Worm (Caenorhabditis elegans) whole organism, mixed stage, embryonic: ENCODE data around the gene str-240.

ENCODE experiments used
- M03D4.4 ChIP-seq: sonication (generic microtip); optimal IDR thresholded peaks from 2 replicates; lab custom pipeline; 2017; ENCODE audit warnings: mild to moderate bottlenecking, missing genetic modification characterization, missing compliant biosample characterization
- elt-3 ChIP-seq: fragments of 150-350 bp; optimal IDR thresholded peaks from 2 replicates; lab custom pipeline; 2014; ENCODE audit warnings: missing biosample characterization, missing genetic modification characterization
- lin-13 ChIP-seq: fragments of 150-350 bp; optimal IDR thresholded peaks from 2 replicates; lab custom pipeline; 2014; ENCODE audit warnings: missing biosample characterization, missing genetic modification characterization
- lsy-2 ChIP-seq: fragments of 150-350 bp; optimal IDR thresholded peaks from 2 replicates; lab custom pipeline; 2014; ENCODE audit warnings: missing biosample characterization, missing genetic modification characterization
- nhr-76 ChIP-seq: sonication (generic microtip); optimal IDR thresholded peaks from 2 replicates; lab custom pipeline; 2017; ENCODE audit warnings: missing biosample characterization, missing genetic modification characterization
- sem-2 ChIP-seq: fragments of 200-800 bp; sonication (Bioruptor generic); optimal IDR thresholded peaks from 2 replicates; lab custom pipeline; 2018; ENCODE audit warnings: mild to moderate bottlenecking, missing genetic modification characterization, missing compliant biosample characterization
- unc-120 ChIP-seq: sonication (generic microtip); optimal IDR thresholded peaks from 2 replicates; lab custom pipeline; 2017; ENCODE audit warnings: missing genetic modification characterization, missing compliant biosample characterization; ENCODE audit not compliant: poor library complexity, severe bottlenecking
- unc-62 ChIP-seq: fragments of 150-350 bp; optimal IDR thresholded peaks from 2 replicates; lab custom pipeline; 2014; ENCODE audit warnings: missing biosample characterization, missing genetic modification reagents, missing genetic modification characterization
- zip-8 ChIP-seq: fragments of 150-350 bp; optimal IDR thresholded peaks from 2 replicates; lab custom pipeline; 2014; ENCODE audit warnings: missing biosample characterization, missing genetic modification characterization
- ztf-11 ChIP-seq: fragments of 150-350 bp; optimal IDR thresholded peaks from 2 replicates; lab custom pipeline; 2014; ENCODE audit warnings: missing biosample characterization, missing genetic modification characterization

- TF ChIP-seq elt-3 (tag; lab: Kevin White, UChicago) (no peak), sem-2 (GFP tag; lab: Kevin White, UChicago) (no peak), unc-120 (no peak), lsy-2 (tag; lab: Kevin White, UChicago) (no peak), zip-8 (tag; lab: Kevin White, UChicago) (no peak), nhr-76 (tag; lab: Kevin White, UChicago) (no peak), M03D4.4 (tag; lab: Kevin White, UChicago) (no peak), lin-13 (tag; lab: Kevin White, UChicago) (no peak), unc-62 (no peak), ztf-11 (no peak)
Measured at ce11 chrV:1569750-1570419, 48.1 kb upstream of the str-240 start.
